Worm (Caenorhabditis elegans) whole organism, early embryonic: ENCODE measurements around the gene vps-36.

Source experiments
- B0310.2 ChIP-seq: sonication (generic microtip); optimal IDR thresholded peaks from 2 replicates; lab custom pipeline; 2016; ENCODE audit warnings: mild to moderate bottlenecking, missing genetic modification characterization, missing compliant biosample characterization
- F13C5.2 ChIP-seq: sonication (generic microtip); optimal IDR thresholded peaks from 2 replicates; lab custom pipeline; 2017; ENCODE audit warnings: mild to moderate bottlenecking, missing genetic modification characterization, inconsistent platforms, missing compliant biosample characterization
- aly-1 ChIP-seq: sonication (generic microtip); optimal IDR thresholded peaks from 2 replicates; lab custom pipeline; 2016; ENCODE audit warnings: missing genetic modification characterization, missing compliant biosample characterization
- ama-1 ChIP-seq: fragments of 150-350 bp; optimal IDR thresholded peaks from 2 replicates; lab custom pipeline; 2014
- ceh-13 ChIP-seq: fragments of 200-800 bp; sonication (Bioruptor generic); optimal IDR thresholded peaks from 2 replicates; lab custom pipeline; 2018; ENCODE audit warnings: mild to moderate bottlenecking, missing genetic modification characterization, missing compliant biosample characterization
- ceh-36 ChIP-seq: sonication (generic microtip); optimal IDR thresholded peaks from 2 replicates; lab custom pipeline; 2016; ENCODE audit warnings: missing genetic modification characterization, inconsistent platforms, missing compliant biosample characterization
- ets-7 ChIP-seq: sonication (generic microtip); optimal IDR thresholded peaks from 2 replicates; lab custom pipeline; 2016; ENCODE audit warnings: missing genotype, missing genetic modification characterization, missing compliant biosample characterization
- flt-1 ChIP-seq: fragments of 200-800 bp; sonication (Bioruptor generic); IDR thresholded peaks from 2 replicates; pipeline ENCODE4 v1.3.6; 2022; ENCODE audit warnings: missing genetic modification characterization, missing compliant biosample characterization
- hmbx-1 ChIP-seq: sonication (generic microtip); optimal IDR thresholded peaks from 2 replicates; lab custom pipeline; 2016; ENCODE audit warnings: mild to moderate bottlenecking, missing genetic modification characterization, missing compliant biosample characterization
- hmg-4 ChIP-seq: fragments of 200-800 bp; sonication (Bioruptor generic); optimal IDR thresholded peaks from 2 replicates; lab custom pipeline; 2018; ENCODE audit warnings: mild to moderate bottlenecking, missing genetic modification characterization, missing compliant biosample characterization
- hnd-1 ChIP-seq: sonication (generic microtip); optimal IDR thresholded peaks from 2 replicates; lab custom pipeline; 2016; ENCODE audit warnings: missing genetic modification characterization, missing compliant biosample characterization
- pes-1 ChIP-seq: fragments of 200-800 bp; sonication (Bioruptor generic); IDR thresholded peaks from 2 replicates; pipeline ENCODE4 v1.3.6; 2022; ENCODE audit warnings: missing genetic modification reagents, missing genetic modification characterization, missing compliant biosample characterization
- scrt-1 ChIP-seq: fragments of 200-800 bp; sonication (Bioruptor generic); IDR thresholded peaks from 2 replicates; pipeline ENCODE4 v1.3.6; 2022; ENCODE audit warnings: missing genetic modification characterization, missing compliant biosample characterization
- sea-1 ChIP-seq: fragments of 200-800 bp; sonication (Bioruptor generic); conservative IDR thresholded peaks from 2 replicates; pipeline ENCODE4 v1.3.6; 2022; ENCODE audit warnings: missing genetic modification characterization, missing compliant biosample characterization
- tbx-11 ChIP-seq: fragments of 200-800 bp; sonication (Bioruptor generic); IDR thresholded peaks from 2 replicates; pipeline ENCODE4 v1.3.6; 2022; ENCODE audit warnings: missing genetic modification characterization, missing compliant biosample characterization
- tbx-37 ChIP-seq: fragments of 200-800 bp; sonication (Bioruptor generic); conservative IDR thresholded peaks from 2 replicates; pipeline ENCODE4 v1.3.6; 2022; ENCODE audit warnings: missing genetic modification reagents, missing genetic modification characterization, missing compliant biosample characterization
- tra-4 ChIP-seq: sonication (generic microtip); optimal IDR thresholded peaks from 2 replicates; lab custom pipeline; 2017; ENCODE audit warnings: missing genetic modification characterization, missing compliant biosample characterization

vps-36 gene

DNA sequence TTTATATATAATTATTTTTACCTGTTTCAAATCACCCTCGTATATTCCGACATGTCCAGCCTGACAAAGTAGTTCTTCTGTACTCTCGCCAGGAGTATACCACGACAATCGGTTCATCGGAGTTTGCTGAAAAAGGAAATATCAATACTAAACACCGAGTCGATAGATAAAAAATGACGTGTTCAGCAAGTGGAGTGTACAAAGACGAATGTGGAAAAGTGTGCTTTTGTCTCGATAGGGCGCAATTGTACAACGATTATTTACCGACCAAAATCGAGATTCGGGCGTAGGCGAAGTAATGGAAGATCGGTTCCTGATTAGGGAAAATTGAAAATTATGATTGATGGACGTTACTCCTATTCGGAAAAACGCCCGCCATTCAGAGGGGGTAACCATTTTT, at the start of gene vps-36:
TSS of gene vps-36 (minus strand) at position 126 of the 400 bp plus-strand sequence.
- TF ChIP-seq flt-1 (GFP tag; lab: Robert Waterston, UW) = no peak
- no peak for TF ChIP-seq B0310.2
- TF ChIP-seq hnd-1 = no peak
- TF ChIP-seq ama-1 = no peak
- TF ChIP-seq scrt-1 = no peak
- TF ChIP-seq ets-7 = no peak
- TF ChIP-seq hmbx-1 = no peak
- no peak for TF ChIP-seq pes-1
- TF ChIP-seq sea-1 (GFP tag; lab: Robert Waterston, UW) = no peak
- TF ChIP-seq tbx-11 (GFP tag; lab: Robert Waterston, UW) = no peak
- TF ChIP-seq tra-4 = no peak
- no peak for TF ChIP-seq tbx-37
- TF ChIP-seq aly-1 (tag; lab: Kevin White, UChicago) = no peak

DNA sequence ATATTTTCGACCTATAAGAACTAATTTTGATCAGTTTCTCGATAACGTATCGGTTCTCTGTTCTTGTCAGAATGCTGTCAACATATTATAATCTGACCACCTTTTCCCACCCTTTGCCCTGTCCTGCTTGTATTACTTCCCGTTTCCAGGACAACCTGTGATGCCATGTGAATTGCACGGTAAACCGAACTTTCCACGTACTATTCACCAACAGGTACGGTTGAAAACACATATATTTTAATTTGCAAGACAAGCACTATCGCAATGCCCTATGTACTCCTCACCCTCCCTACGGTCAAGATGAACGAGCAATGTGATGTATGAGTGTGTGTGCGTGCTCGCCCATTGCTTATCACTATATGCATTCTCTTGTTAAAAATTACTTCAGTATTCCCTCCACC, 48.7 kb upstream of the vps-36 start:
- no peak for TF ChIP-seq hnd-1
- TF ChIP-seq tra-4 = no peak
- no peak for TF ChIP-seq ceh-13 (GFP tag; lab: Kevin White, UChicago)
- no peak for TF ChIP-seq tbx-37
- no peak for TF ChIP-seq aly-1 (tag; lab: Kevin White, UChicago)
- TF ChIP-seq ama-1 = no peak
- TF ChIP-seq hmbx-1 = no peak
- no peak for TF ChIP-seq scrt-1
- no peak for TF ChIP-seq B0310.2
- TF ChIP-seq hmg-4 (GFP tag; lab: Kevin White, UChicago) = no peak
- TF ChIP-seq sea-1 (GFP tag; lab: Robert Waterston, UW) = no peak

DNA sequence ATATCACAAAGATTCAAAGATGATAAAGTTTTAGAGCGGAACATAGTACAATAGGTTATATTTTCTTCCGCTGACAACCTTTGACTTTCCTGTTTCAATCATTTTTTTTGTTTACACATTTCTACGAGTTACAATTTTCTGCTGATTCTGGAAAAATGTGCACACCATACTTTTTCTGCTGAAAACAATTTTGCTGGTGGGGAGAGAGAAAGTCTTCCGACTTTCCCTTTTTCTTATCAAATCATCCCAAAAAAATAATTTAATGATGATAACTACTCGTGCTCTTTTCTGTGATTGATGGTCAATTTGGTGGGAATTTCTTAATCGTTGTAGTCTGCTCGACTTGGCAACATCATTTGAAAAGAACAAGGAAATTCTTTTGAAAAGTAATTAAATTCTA, 47.2 kb upstream of the vps-36 start:
- no peak for TF ChIP-seq tbx-37
- TF ChIP-seq ceh-36 (tag; lab: Kevin White, UChicago) = no peak
- no peak for TF ChIP-seq hnd-1
- no peak for TF ChIP-seq hmg-4 (GFP tag; lab: Kevin White, UChicago)
- no peak for TF ChIP-seq ceh-13 (GFP tag; lab: Kevin White, UChicago)
- TF ChIP-seq ets-7 = no peak
- TF ChIP-seq scrt-1 = no peak
- no peak for TF ChIP-seq tra-4
- no peak for TF ChIP-seq sea-1 (GFP tag; lab: Robert Waterston, UW)
- no peak for TF ChIP-seq aly-1 (tag; lab: Kevin White, UChicago)
- TF ChIP-seq hmbx-1 = no peak

- no peak for TF ChIP-seq tbx-37
- TF ChIP-seq aly-1 (tag; lab: Kevin White, UChicago) = no peak
- TF ChIP-seq F13C5.2 (tag; lab: Kevin White, UChicago) = no peak
- no peak for TF ChIP-seq B0310.2
- TF ChIP-seq ceh-36 (tag; lab: Kevin White, UChicago) = no peak
- no peak for TF ChIP-seq pes-1
- TF ChIP-seq scrt-1 = no peak
- TF ChIP-seq ets-7 = no peak
- TF ChIP-seq tra-4 = no peak
- TF ChIP-seq sea-1 (GFP tag; lab: Robert Waterston, UW) = no peak
- no peak for TF ChIP-seq ama-1
- TF ChIP-seq hmg-4 (GFP tag; lab: Kevin White, UChicago) = no peak
- no peak for TF ChIP-seq hnd-1
- no peak for TF ChIP-seq flt-1 (GFP tag; lab: Robert Waterston, UW)
- TF ChIP-seq hmbx-1 = no peak
- no peak for TF ChIP-seq tbx-11 (GFP tag; lab: Robert Waterston, UW)
- TF ChIP-seq ceh-13 (GFP tag; lab: Kevin White, UChicago) = no peak
Measured at ce11 chrV:11004094-11004493, 43.6 kb upstream of the vps-36 start.

- no peak for TF ChIP-seq tbx-37
- TF ChIP-seq F13C5.2 (tag; lab: Kevin White, UChicago) = no peak
- no peak for TF ChIP-seq tra-4
- TF ChIP-seq ama-1 = no peak
- no peak for TF ChIP-seq scrt-1
- TF ChIP-seq flt-1 (GFP tag; lab: Robert Waterston, UW) = no peak
- TF ChIP-seq tbx-11 (GFP tag; lab: Robert Waterston, UW) = no peak
- no peak for TF ChIP-seq sea-1 (GFP tag; lab: Robert Waterston, UW)
- TF ChIP-seq B0310.2 = no peak
- no peak for TF ChIP-seq pes-1
- no peak for TF ChIP-seq hmbx-1
- no peak for TF ChIP-seq ets-7
- TF ChIP-seq hmg-4 (GFP tag; lab: Kevin White, UChicago) = no peak
- TF ChIP-seq ceh-36 (tag; lab: Kevin White, UChicago) = no peak
- no peak for TF ChIP-seq hnd-1
- TF ChIP-seq ceh-13 (GFP tag; lab: Kevin White, UChicago) = no peak
Measured at ce11 chrV:11002434-11002833, 42.0 kb upstream of the vps-36 start, which contains the start of gene F53B7.4. Gene F53B7.4 (minus strand): TSS chrV:11002534.

DNA sequence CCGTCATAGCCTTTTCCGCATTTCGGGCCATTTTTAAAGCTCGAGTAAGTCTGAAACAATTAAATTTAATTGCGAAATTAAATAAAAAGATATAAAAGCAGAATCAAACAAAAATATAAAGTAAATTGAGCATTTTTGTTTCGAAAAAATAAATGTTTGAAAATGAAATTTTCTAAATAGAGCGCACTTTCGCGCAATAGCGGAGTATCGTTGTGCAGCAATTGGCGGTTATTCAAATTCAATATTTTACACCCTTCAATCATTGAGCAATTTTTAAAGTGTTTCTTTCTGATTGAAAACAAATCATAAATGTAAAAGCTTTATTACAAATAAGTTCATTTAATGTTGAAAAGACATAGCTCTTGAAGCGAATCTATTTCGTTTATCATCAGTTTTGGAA, 40.2 kb upstream of the vps-36 start, which contains the start of gene isy-1:
TSS of gene isy-1 (minus strand) at position 50 of the 400 bp plus-strand sequence.
- TF ChIP-seq ceh-13 (GFP tag; lab: Kevin White, UChicago) (no peak), ceh-36 (tag; lab: Kevin White, UChicago) (no peak), F13C5.2 (tag; lab: Kevin White, UChicago) (peak; percentile 23), ama-1 (no peak)

DNA sequence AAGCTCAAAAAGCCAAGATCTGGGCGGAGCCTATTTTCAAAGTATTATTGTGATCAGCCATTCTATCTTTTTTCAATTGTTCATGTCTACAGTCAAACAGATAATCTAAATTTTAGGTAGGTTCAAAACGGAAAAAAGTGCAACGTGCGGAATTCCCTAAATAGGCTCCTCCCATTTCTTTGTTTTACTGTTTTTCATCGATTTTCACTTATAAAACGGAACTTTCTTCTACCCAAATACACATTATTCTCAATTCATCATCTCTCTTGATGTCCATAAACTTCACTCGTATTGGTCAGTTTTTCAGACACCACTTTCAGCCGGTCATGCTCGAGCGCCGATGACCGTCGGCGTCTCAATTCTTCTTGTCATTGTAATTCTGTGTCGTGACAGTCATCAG, 38.3 kb upstream of the vps-36 start, which contains the start of gene F53B7.7:
TSS of gene F53B7.7 (plus strand) at position 301 of the 400 bp plus-strand sequence.
- TF ChIP-seq flt-1 (GFP tag; lab: Robert Waterston, UW) (no peak), tra-4 (no peak), hmg-4 (GFP tag; lab: Kevin White, UChicago) (no peak)

DNA sequence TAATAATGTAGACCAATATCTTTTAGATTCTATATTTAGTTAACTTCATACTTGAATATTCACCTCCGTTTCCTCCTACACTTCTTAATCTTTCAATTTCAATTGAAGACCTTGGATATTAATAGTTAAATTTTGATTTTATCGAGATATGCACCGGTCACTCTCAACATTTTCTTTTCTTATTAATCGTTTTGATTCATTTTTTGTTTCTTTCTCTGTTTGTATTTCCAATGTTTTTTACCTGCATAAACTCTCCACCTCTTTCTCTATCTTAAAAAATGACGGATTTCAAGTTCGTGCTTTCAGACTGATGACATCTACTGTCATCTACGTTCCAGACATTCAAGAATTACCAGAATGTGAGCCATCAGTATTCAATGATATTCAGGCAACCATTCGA, 31.3 kb upstream of the vps-36 start, which contains the start of gene frpr-9:
TSS of gene frpr-9 (plus strand) at position 301 of the 400 bp plus-strand sequence.
- TF ChIP-seq aly-1 (tag; lab: Kevin White, UChicago) = no peak
- no peak for TF ChIP-seq tra-4
- TF ChIP-seq tbx-11 (GFP tag; lab: Robert Waterston, UW) = no peak

- no peak for TF ChIP-seq aly-1 (tag; lab: Kevin White, UChicago)
- no peak for TF ChIP-seq tra-4
Measured at ce11 chrV:10981113-10981512, 20.6 kb upstream of the vps-36 start, which contains the start of gene fig-1. Gene fig-1 (minus strand): TSS chrV:10981213.
